Worm (Caenorhabditis elegans): Measurements from ENCODE around the gene ZK622.5.

Gene ZK622.5

ce11 chrII:5330206-5330686 is 41.0 kb downstream of the ZK622.5 start (continued):
- TF ChIP-seq mcd-1 (GFP tag; IDR thresholded peaks at IDR 0.05) (peak; percentile 46; the same call in 1 of the 2 replicates), Y67H2A.10 (GFP tag; conservative IDR thresholded peaks at IDR 0.05) (no peak), ceh-27 (GFP tag; optimal IDR thresholded peaks at IDR 0.05) (no peak), T26A5.8 (tag; optimal IDR thresholded peaks at IDR 0.05) (no peak), snpc-1.3 (tag; optimal IDR thresholded peaks at IDR 0.05; ENCODE audit: insufficient read depth) (no peak), B0336.3 (GFP tag; IDR thresholded peaks at IDR 0.05) (peak; percentile 64; the same call in 1 of the 2 replicates), nfya-1 (tag; optimal IDR thresholded peaks at IDR 0.05; ENCODE audit: borderline replicate concordance, insufficient read depth) (no peak), F22D6.2 (tag; optimal IDR thresholded peaks at IDR 0.05) (peak; percentile 33), fkh-3 (tag; optimal IDR thresholded peaks at IDR 0.05) (no peak), C17E4.6 (GFP tag; IDR thresholded peaks at IDR 0.05) (no peak), chd-7 (tag; optimal IDR thresholded peaks at IDR 0.05) (peak; percentile 53), C06A6.2 (GFP tag; conservative IDR thresholded peaks at IDR 0.05) (no peak), B0035.1 (tag; optimal IDR thresholded peaks at IDR 0.05) (no peak), ztf-22 (GFP tag; optimal IDR thresholded peaks at IDR 0.05) (peak; percentile 25)

- TF ChIP-seq nhr-90 (tag; optimal IDR thresholded peaks at IDR 0.05) (no peak), ceh-40 (GFP tag; IDR thresholded peaks at IDR 0.05) (no peak), zim-3 (tag; optimal IDR thresholded peaks at IDR 0.05) (peak; percentile 3), nhr-120 (GFP tag; IDR thresholded peaks at IDR 0.05) (no peak), somi-1 (GFP tag; optimal IDR thresholded peaks at IDR 0.05) (no peak), repo-1 (tag; optimal IDR thresholded peaks at IDR 0.05) (peak; percentile 18)
Observed at ce11 chrII:5331677-5332303, 42.5 kb downstream of the ZK622.5 start.

ce11 chrII:5332345-5333124 is 43.3 kb downstream of the ZK622.5 start:
- TF ChIP-seq F39B2.1 (GFP tag; IDR thresholded peaks at IDR 0.05) (no peak), nfyb-1 (GFP tag; IDR thresholded peaks at IDR 0.05) (0 out of 2 replicates have a peak, but pooled peaks have one; percentile 12), F23B12.7 (tag; optimal IDR thresholded peaks at IDR 0.05; ENCODE audit: insufficient read depth) (no peak), Y95B8A.8 (GFP tag; IDR thresholded peaks at IDR 0.05) (no peak), bed-2 (GFP tag; IDR thresholded peaks at IDR 0.05) (no peak), let-607 (tag; optimal IDR thresholded peaks at IDR 0.05) (no peak), Y53G8AR.9 (GFP tag; conservative IDR thresholded peaks at IDR 0.05) (no peak), tbp1 (GFP tag; optimal IDR thresholded peaks at IDR 0.05) (no peak), B0336.3 (GFP tag; IDR thresholded peaks at IDR 0.05) (no peak), cebp-1 (GFP tag; IDR thresholded peaks at IDR 0.05) (no peak), cebp-1 (tag; optimal IDR thresholded peaks at IDR 0.05) (peak; percentile 28), gei-17 (GFP tag; optimal IDR thresholded peaks at IDR 0.05) (no peak), bed-1 (GFP tag; IDR thresholded peaks at IDR 0.05) (no peak), zfh-2 (GFP tag; conservative IDR thresholded peaks at IDR 0.05) (no peak)

Data from whole organism, young adult.